Worm (Caenorhabditis elegans) whole organism, late embryonic: ENCODE results near the gene srd-16.

Experiments
- C08G9.2 ChIP-seq: sonication (generic microtip); optimal IDR thresholded peaks from 2 replicates; lab custom pipeline; 2016; ENCODE audit warnings: mild to moderate bottlenecking, missing genetic modification characterization, moderate library complexity, missing compliant biosample characterization
- C38D4.7 ChIP-seq: fragments of 200-800 bp; sonication (Bioruptor generic); optimal IDR thresholded peaks from 2 replicates; lab custom pipeline; 2018; ENCODE audit warnings: mild to moderate bottlenecking, missing genetic modification characterization, moderate library complexity, missing compliant biosample characterization
- K02D7.2 ChIP-seq: sonication (generic microtip); optimal IDR thresholded peaks from 2 replicates; lab custom pipeline; 2017; ENCODE audit warnings: mild to moderate bottlenecking, missing genetic modification characterization, missing compliant biosample characterization
- K09A11.1 ChIP-seq: sonication (generic microtip); optimal IDR thresholded peaks from 2 replicates; lab custom pipeline; 2017; ENCODE audit warnings: antibody characterized with exemption, mild to moderate bottlenecking, missing genetic modification characterization, missing compliant biosample characterization; ENCODE audit not compliant: insufficient read depth
- T23F11.4 ChIP-seq: fragments of 200-800 bp; sonication (Bioruptor generic); optimal IDR thresholded peaks from 2 replicates; lab custom pipeline; 2018; ENCODE audit warnings: mild to moderate bottlenecking, missing genetic modification characterization, missing compliant biosample characterization
- Y22D7AL.16 ChIP-seq: sonication (generic microtip); optimal IDR thresholded peaks from 2 replicates; lab custom pipeline; 2016; ENCODE audit warnings: missing genetic modification characterization, missing compliant biosample characterization
- ceh-19 ChIP-seq: fragments of 200-800 bp; sonication (Bioruptor generic); optimal IDR thresholded peaks from 2 replicates; lab custom pipeline; 2018; ENCODE audit warnings: mild to moderate bottlenecking, missing genetic modification characterization, missing compliant biosample characterization
- ceh-2 ChIP-seq: sonication (generic microtip); optimal IDR thresholded peaks from 2 replicates; lab custom pipeline; 2016; ENCODE audit warnings: missing genotype, missing genetic modification characterization, missing compliant biosample characterization
- ceh-24 ChIP-seq: sonication (generic microtip); optimal IDR thresholded peaks from 2 replicates; lab custom pipeline; 2016; ENCODE audit warnings: mild to moderate bottlenecking, missing genetic modification characterization, missing compliant biosample characterization
- ceh-30 ChIP-seq: fragments of 150-350 bp; optimal IDR thresholded peaks from 2 replicates; lab custom pipeline; 2014; ENCODE audit warnings: missing biosample characterization, missing genetic modification characterization
- ceh-31 ChIP-seq: sonication (generic microtip); optimal IDR thresholded peaks from 2 replicates; lab custom pipeline; 2016; ENCODE audit warnings: missing genetic modification characterization, missing compliant biosample characterization
- ceh-45 ChIP-seq: fragments of 200-800 bp; sonication (Bioruptor generic); IDR thresholded peaks from 2 replicates; pipeline ENCODE4 v1.3.6; 2022; ENCODE audit warnings: missing genetic modification reagents, missing genetic modification characterization, missing compliant biosample characterization
- ceh-48 ChIP-seq: sonication (generic microtip); optimal IDR thresholded peaks from 2 replicates; lab custom pipeline; 2016; ENCODE audit warnings: missing genetic modification characterization, inconsistent platforms, missing compliant biosample characterization
- ceh-9 ChIP-seq: sonication (generic microtip); optimal IDR thresholded peaks from 2 replicates; lab custom pipeline; 2016; ENCODE audit warnings: mild to moderate bottlenecking, missing genetic modification characterization, inconsistent platforms, missing compliant biosample characterization
- dmd-4 ChIP-seq: sonication (generic microtip); optimal IDR thresholded peaks from 2 replicates; lab custom pipeline; 2016; ENCODE audit warnings: borderline replicate concordance, missing genetic modification characterization, missing compliant biosample characterization
- dve-1 ChIP-seq: sonication (generic microtip); optimal IDR thresholded peaks from 2 replicates; lab custom pipeline; 2017; ENCODE audit warnings: antibody characterized with exemption, mild to moderate bottlenecking, missing genetic modification characterization, missing compliant biosample characterization
- eyg-1 ChIP-seq: sonication (generic microtip); optimal IDR thresholded peaks from 2 replicates; lab custom pipeline; 2016; ENCODE audit warnings: missing genotype, missing genetic modification characterization, missing compliant biosample characterization
- fax-1 ChIP-seq: sonication (generic microtip); optimal IDR thresholded peaks from 2 replicates; lab custom pipeline; 2016; ENCODE audit warnings: missing genotype, missing genetic modification characterization, missing compliant biosample characterization
- fkh-10 ChIP-seq: fragments of 150-350 bp; optimal IDR thresholded peaks from 2 replicates; lab custom pipeline; 2014; ENCODE audit warnings: missing biosample characterization, missing genetic modification reagents, missing genetic modification characterization
- gmeb-2 ChIP-seq: sonication (generic microtip); optimal IDR thresholded peaks from 2 replicates; lab custom pipeline; 2016; ENCODE audit warnings: missing genetic modification characterization, inconsistent platforms, missing compliant biosample characterization
- hlh-30 ChIP-seq: sonication (generic microtip); optimal IDR thresholded peaks from 2 replicates; lab custom pipeline; 2017; ENCODE audit warnings: antibody characterized with exemption, missing genetic modification characterization, missing compliant biosample characterization; ENCODE audit not compliant: insufficient read depth
- hlh-6 ChIP-seq: sonication (generic microtip); optimal IDR thresholded peaks from 2 replicates; lab custom pipeline; 2016; ENCODE audit warnings: missing genotype, missing genetic modification characterization, missing compliant biosample characterization
- hlh-8 ChIP-seq: sonication (generic microtip); optimal IDR thresholded peaks from 2 replicates; lab custom pipeline; 2016; ENCODE audit warnings: missing genotype, missing genetic modification characterization, missing compliant biosample characterization
- lin-11 ChIP-seq: fragments of 200-800 bp; sonication (Bioruptor generic); optimal IDR thresholded peaks from 2 replicates; lab custom pipeline; 2018; ENCODE audit warnings: mild to moderate bottlenecking, missing genetic modification characterization, missing compliant biosample characterization
- madf-2 ChIP-seq: sonication (generic microtip); optimal IDR thresholded peaks from 2 replicates; lab custom pipeline; 2017; ENCODE audit warnings: missing genetic modification characterization, missing compliant biosample characterization
- nfya-1 ChIP-seq: sonication (generic microtip); optimal IDR thresholded peaks from 2 replicates; lab custom pipeline; 2017; ENCODE audit warnings: missing genetic modification characterization, mild to moderate bottlenecking, missing compliant biosample characterization, antibody characterized with exemption, moderate library complexity
- nhr-232 ChIP-seq: sonication (generic microtip); optimal IDR thresholded peaks from 2 replicates; lab custom pipeline; 2016; ENCODE audit warnings: missing genetic modification characterization, missing compliant biosample characterization
- npax-4 ChIP-seq: sonication (generic microtip); optimal IDR thresholded peaks from 2 replicates; lab custom pipeline; 2016; ENCODE audit warnings: missing genetic modification characterization, missing compliant biosample characterization
- pag-3 ChIP-seq: sonication (generic microtip); optimal IDR thresholded peaks from 2 replicates; lab custom pipeline; 2016; ENCODE audit warnings: missing compliant biosample characterization, missing genetic modification characterization, borderline replicate concordance
- pat-9 ChIP-seq: fragments of 200-800 bp; sonication (Bioruptor generic); optimal IDR thresholded peaks from 2 replicates; lab custom pipeline; 2018; ENCODE audit warnings: mild to moderate bottlenecking, missing genetic modification characterization, moderate library complexity, missing compliant biosample characterization
- pha-2 ChIP-seq: sonication (generic microtip); optimal IDR thresholded peaks from 2 replicates; lab custom pipeline; 2017; ENCODE audit warnings: mild to moderate bottlenecking, missing genetic modification characterization, missing compliant biosample characterization
- pha-4 ChIP-seq: fragments of 150-350 bp; optimal IDR thresholded peaks from 2 replicates; lab custom pipeline; 2018; ENCODE audit warnings: missing biosample characterization, missing genetic modification reagents, missing genetic modification characterization
- ref-2 ChIP-seq: sonication (generic microtip); optimal IDR thresholded peaks from 2 replicates; lab custom pipeline; 2016; ENCODE audit warnings: missing genetic modification characterization, missing compliant biosample characterization
- sdc-2 ChIP-seq: sonication (generic microtip); optimal IDR thresholded peaks from 2 replicates; lab custom pipeline; 2016; ENCODE audit warnings: missing genotype, missing genetic modification characterization, missing compliant biosample characterization
- sox-4 ChIP-seq: sonication (generic microtip); optimal IDR thresholded peaks from 2 replicates; lab custom pipeline; 2017; ENCODE audit warnings: mild to moderate bottlenecking, missing genetic modification characterization, inconsistent platforms, missing compliant biosample characterization
- tbx-7 ChIP-seq: sonication (generic microtip); optimal IDR thresholded peaks from 2 replicates; lab custom pipeline; 2016; ENCODE audit warnings: missing genotype, missing genetic modification characterization, missing compliant biosample characterization
- unc-3 ChIP-seq, 2 experiments: fragments of 200-800 bp in 1 of 2; sonication (Bioruptor generic) in 1 of 2; sonication (generic microtip) in 1 of 2; conservative IDR thresholded peaks in 1 of 2; optimal IDR thresholded peaks in 1 of 2; 2 replicates each; pipeline versions ENCODE4 v1.3.6 to Lab custom; 2016 to 2022; ENCODE audit warnings: missing compliant biosample characterization in 2 of 2, missing genetic modification characterization in 2 of 2, missing genetic modification reagents in 1 of 2
- unc-42 ChIP-seq: sonication (generic microtip); optimal IDR thresholded peaks from 2 replicates; lab custom pipeline; 2016; ENCODE audit warnings: missing genotype, missing genetic modification characterization, missing compliant biosample characterization
- unc-55 ChIP-seq: sonication (generic microtip); optimal IDR thresholded peaks from 2 replicates; lab custom pipeline; 2017; ENCODE audit warnings: missing biosample characterization, missing genetic modification reagents, missing genetic modification characterization
- unc-86 ChIP-seq: sonication (generic microtip); optimal IDR thresholded peaks from 2 replicates; lab custom pipeline; 2016; ENCODE audit warnings: missing genetic modification characterization, missing compliant biosample characterization
- ztf-16 ChIP-seq: sonication (generic microtip); optimal IDR thresholded peaks from 2 replicates; lab custom pipeline; 2017; ENCODE audit warnings: missing genetic modification characterization, missing compliant biosample characterization

Gene srd-16

DNA sequence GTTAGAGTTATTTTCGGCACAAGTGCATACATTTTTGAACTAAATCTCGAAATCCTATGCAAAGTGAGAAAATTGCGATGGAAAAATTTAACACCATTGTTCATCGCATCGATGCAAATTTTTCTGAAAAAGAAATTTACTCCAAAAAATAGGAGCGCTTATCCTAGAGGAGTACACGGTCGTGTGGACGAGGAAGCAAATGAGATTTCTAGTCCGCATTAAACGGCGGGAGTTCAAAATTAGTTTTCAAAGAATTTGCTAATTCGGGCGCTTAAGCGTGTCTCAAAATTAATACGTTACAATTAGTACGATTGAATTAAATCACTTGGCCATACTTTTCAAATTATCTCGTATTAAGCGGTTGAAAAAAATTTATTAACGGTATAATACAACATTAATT, 17.9 kb upstream of the srd-16 start, which contains the start of gene lrpr-1 (continued):
- no peak for TF ChIP-seq pat-9 (tag; lab: Kevin White, UChicago)
- peak; percentile 94 for TF ChIP-seq ceh-31
- TF ChIP-seq unc-42 (tag; lab: Kevin White, UChicago): peak; percentile 51
- TF ChIP-seq pha-4 (tag; lab: Kevin White, UChicago): no peak
- no peak for TF ChIP-seq ceh-19
- TF ChIP-seq ceh-24 (tag; lab: Kevin White, UChicago): no peak
- TF ChIP-seq ref-2 (tag; lab: Kevin White, UChicago): peak; percentile 89
- TF ChIP-seq nfya-1: no peak
- TF ChIP-seq K09A11.1 (tag; lab: Kevin White, UChicago): no peak
- no peak for TF ChIP-seq fkh-10 (GFP tag; lab: Kevin White, UChicago)
- no peak for TF ChIP-seq hlh-30 (tag; lab: Kevin White, UChicago)
- no peak for TF ChIP-seq ceh-48 (tag; lab: Kevin White, UChicago)
- TF ChIP-seq C38D4.7 (GFP tag; lab: Kevin White, UChicago): no peak
- TF ChIP-seq C08G9.2 (tag; lab: Kevin White, UChicago): peak; percentile 98
- TF ChIP-seq eyg-1 (tag; lab: Kevin White, UChicago): no peak
- no peak for TF ChIP-seq pha-2 (tag; lab: Kevin White, UChicago)
- no peak for TF ChIP-seq ceh-45 (GFP tag; lab: Robert Waterston, UW)
- TF ChIP-seq ceh-9 (tag; lab: Kevin White, UChicago): no peak
- peak; percentile 66 for TF ChIP-seq fax-1 (tag; lab: Kevin White, UChicago)
- TF ChIP-seq unc-3 (GFP tag; conservative IDR thresholded peaks at IDR 0.05; lab: Robert Waterston, UW): no peak
- no peak for TF ChIP-seq unc-3 (tag; optimal IDR thresholded peaks at IDR 0.05; lab: Kevin White, UChicago)
- no peak for TF ChIP-seq K02D7.2
- TF ChIP-seq madf-2 (tag; lab: Kevin White, UChicago): peak; percentile 36
- TF ChIP-seq Y22D7AL.16: no peak
- no peak for TF ChIP-seq dmd-4 (tag; lab: Kevin White, UChicago)
- TF ChIP-seq gmeb-2 (tag; lab: Kevin White, UChicago): no peak
- TF ChIP-seq nhr-232: no peak
- no peak for TF ChIP-seq npax-4 (tag; lab: Kevin White, UChicago)
- no peak for TF ChIP-seq lin-11 (tag; lab: Kevin White, UChicago)

DNA sequence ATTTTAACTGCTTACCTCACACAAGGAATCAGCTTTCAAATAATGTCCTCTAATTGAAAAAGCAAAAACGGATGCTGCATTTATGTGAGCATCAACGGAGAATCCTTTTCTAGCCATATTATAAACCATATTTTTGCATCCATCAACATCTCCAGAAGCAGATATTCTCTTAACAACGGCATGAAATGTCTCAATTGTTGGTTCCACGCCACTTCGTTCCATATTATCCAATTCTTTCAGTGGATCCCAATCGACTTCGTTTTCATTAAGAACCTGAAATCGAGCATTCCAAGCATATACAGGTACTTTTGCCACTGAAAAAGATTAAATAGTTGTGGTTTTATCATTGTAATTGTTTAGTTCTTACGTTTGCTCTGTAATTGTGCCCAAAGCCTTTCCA, 17.0 kb upstream of the srd-16 start:
- no peak for TF ChIP-seq C08G9.2 (tag; lab: Kevin White, UChicago)
- no peak for TF ChIP-seq gmeb-2 (tag; lab: Kevin White, UChicago)
- TF ChIP-seq ceh-30 (tag; lab: Kevin White, UChicago): no peak
- TF ChIP-seq tbx-7 (tag; lab: Kevin White, UChicago): no peak
- no peak for TF ChIP-seq sdc-2 (tag; lab: Kevin White, UChicago)
- TF ChIP-seq pag-3: no peak
- no peak for TF ChIP-seq K02D7.2
- TF ChIP-seq unc-86 (tag; lab: Kevin White, UChicago): no peak
- no peak for TF ChIP-seq ceh-19
- no peak for TF ChIP-seq nhr-232
- no peak for TF ChIP-seq K09A11.1 (tag; lab: Kevin White, UChicago)
- TF ChIP-seq lin-11 (tag; lab: Kevin White, UChicago): no peak
- no peak for TF ChIP-seq ceh-48 (tag; lab: Kevin White, UChicago)
- no peak for TF ChIP-seq ceh-45 (GFP tag; lab: Robert Waterston, UW)
- TF ChIP-seq ztf-16 (tag; lab: Kevin White, UChicago): no peak
- TF ChIP-seq ceh-31: no peak
- TF ChIP-seq ceh-2: no peak
- TF ChIP-seq T23F11.4 (GFP tag; lab: Kevin White, UChicago): no peak
- no peak for TF ChIP-seq hlh-6 (tag; lab: Kevin White, UChicago)

DNA sequence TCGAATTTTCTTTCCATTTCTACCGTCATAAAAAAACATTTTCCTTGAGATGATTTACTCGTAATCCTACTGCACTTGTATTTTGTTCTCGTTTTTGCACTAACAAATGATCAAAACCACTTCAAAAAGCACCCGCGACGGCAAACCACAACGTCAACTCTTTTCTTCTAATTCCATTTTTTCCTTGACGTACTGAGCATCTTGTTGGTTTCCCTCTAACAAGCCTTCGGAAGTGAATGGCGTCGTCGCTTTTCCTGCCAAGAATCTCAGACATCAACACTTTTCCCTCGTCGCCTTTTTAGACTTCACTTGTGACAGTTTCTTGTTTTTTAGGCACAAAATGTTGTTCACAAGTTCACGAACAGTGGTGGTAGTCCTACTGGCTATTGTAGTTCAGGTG, 12.6 kb upstream of the srd-16 start, which contains the start of gene C04E6.13:
Gene C04E6.13 (plus strand): TSS at position 301 of the 400 bp plus-strand sequence.
- TF ChIP-seq hlh-8 (tag; lab: Kevin White, UChicago) (no peak), C08G9.2 (tag; lab: Kevin White, UChicago) (no peak), sox-4 (tag; lab: Kevin White, UChicago) (no peak), sdc-2 (tag; lab: Kevin White, UChicago) (no peak), hlh-6 (tag; lab: Kevin White, UChicago) (no peak), nhr-232 (no peak), pha-2 (tag; lab: Kevin White, UChicago) (no peak), nfya-1 (no peak), K09A11.1 (tag; lab: Kevin White, UChicago) (no peak), dve-1 (tag; lab: Kevin White, UChicago) (no peak), ceh-24 (tag; lab: Kevin White, UChicago) (no peak), unc-55 (no peak), eyg-1 (tag; lab: Kevin White, UChicago) (no peak)
